Fruit fly (Drosophila melanogaster) whole organism, embryonic: ENCODE data around the gene CG11263.

Experiments used
- Bdp1 ChIP-seq: fragments of 200-800 bp; sonication (Bioruptor generic); optimal IDR thresholded peaks from 3 replicates; lab custom pipeline; 2016; ENCODE audit warnings: missing biosample characterization, missing genetic modification characterization
- CG10366 ChIP-seq: fragments of 200-800 bp; sonication (Bioruptor generic); IDR thresholded peaks from 2 replicates; pipeline ENCODE4 v1.3.6; 2022; ENCODE audit warnings: missing biosample characterization, missing genetic modification characterization
- CG11093 ChIP-seq: fragments of 200-800 bp; sonication (Bioruptor generic); IDR thresholded peaks from 3 replicates; pipeline ENCODE4 v1.3.6; 2022; ENCODE audit warnings: missing biosample characterization, missing genetic modification characterization
- CG11696 ChIP-seq: fragments of 200-800 bp; sonication (Bioruptor generic); IDR thresholded peaks from 2 replicates; pipeline ENCODE4 v1.3.6; 2022; ENCODE audit warnings: missing biosample characterization, missing genetic modification characterization
- CG1233 ChIP-seq: fragments of 200-800 bp; sonication (Bioruptor generic); optimal IDR thresholded peaks from 4 replicates; lab custom pipeline; 2018; ENCODE audit warnings: missing biosample characterization, mild to moderate bottlenecking, missing genetic modification characterization
- CG13296 ChIP-seq: fragments of 200-800 bp; sonication (Bioruptor generic); optimal IDR thresholded peaks from 3 replicates; lab custom pipeline; 2018; ENCODE audit warnings: missing biosample characterization, mild to moderate bottlenecking, missing genetic modification characterization
- CG13775 ChIP-seq: fragments of 200-800 bp; sonication (Bioruptor generic); optimal IDR thresholded peaks from 3 replicates; lab custom pipeline; 2017; ENCODE audit warnings: missing biosample characterization, mild to moderate bottlenecking, missing genetic modification characterization
- CG14014 ChIP-seq: fragments of 200-800 bp; sonication (Bioruptor generic); IDR thresholded peaks from 2 replicates; pipeline ENCODE4 v1.3.6; 2022; ENCODE audit warnings: missing biosample characterization, missing genetic modification characterization
- CG15011 ChIP-seq: fragments of 200-800 bp; sonication (Bioruptor generic); optimal IDR thresholded peaks from 3 replicates; lab custom pipeline; 2018; ENCODE audit warnings: missing biosample characterization, mild to moderate bottlenecking, missing genetic modification characterization
- CG15073 ChIP-seq: fragments of 200-800 bp; sonication (Bioruptor generic); optimal IDR thresholded peaks from 2 replicates; lab custom pipeline; 2016; ENCODE audit warnings: missing biosample characterization, missing genetic modification characterization
- CG16813 ChIP-seq: fragments of 200-800 bp; sonication (Bioruptor generic); IDR thresholded peaks from 3 replicates; pipeline ENCODE4 v1.3.6; 2022; ENCODE audit warnings: missing biosample characterization, missing genetic modification characterization; ENCODE audit not compliant: partially characterized antibody
- CG17359 ChIP-seq: fragments of 200-800 bp; sonication (Bioruptor generic); optimal IDR thresholded peaks from 3 replicates; lab custom pipeline; 2018; ENCODE audit warnings: missing biosample characterization, mild to moderate bottlenecking, missing genetic modification characterization, moderate library complexity
- CG17361 ChIP-seq: fragments of 200-800 bp; sonication (Bioruptor generic); IDR thresholded peaks from 3 replicates; pipeline ENCODE4 v1.3.6; 2022; ENCODE audit warnings: missing biosample characterization, missing genetic modification characterization
- CG17912 ChIP-seq: fragments of 200-800 bp; sonication (Bioruptor generic); optimal IDR thresholded peaks from 2 replicates; lab custom pipeline; 2018; ENCODE audit warnings: missing biosample characterization, mild to moderate bottlenecking, missing genetic modification characterization
- CG18262 ChIP-seq: fragments of 200-800 bp; optimal IDR thresholded peaks from 3 replicates; lab custom pipeline; 2019; ENCODE audit warnings: missing biosample characterization, mild to moderate bottlenecking, missing genetic modification characterization, moderate library complexity
- CG31365 ChIP-seq: fragments of 200-800 bp; sonication (Bioruptor generic); optimal IDR thresholded peaks from 2 replicates; lab custom pipeline; 2018; ENCODE audit warnings: missing biosample characterization, mild to moderate bottlenecking, missing genetic modification characterization
- CG34376 ChIP-seq: fragments of 200-800 bp; sonication (Bioruptor generic); optimal IDR thresholded peaks from 2 replicates; lab custom pipeline; 2018; ENCODE audit warnings: missing biosample characterization, mild to moderate bottlenecking, missing genetic modification characterization
- CG3838 ChIP-seq: fragments of 200-800 bp; sonication (Bioruptor generic); optimal IDR thresholded peaks from 3 replicates; lab custom pipeline; 2016; ENCODE audit warnings: missing biosample characterization, missing genetic modification characterization
- CG4617 ChIP-seq: fragments of 200-800 bp; sonication (Bioruptor generic); optimal IDR thresholded peaks from 3 replicates; lab custom pipeline; 2016; ENCODE audit warnings: missing biosample characterization, missing genetic modification characterization, borderline replicate concordance
- CG5245 ChIP-seq: fragments of 200-800 bp; sonication (Bioruptor generic); optimal IDR thresholded peaks from 3 replicates; lab custom pipeline; 2016; ENCODE audit warnings: missing biosample characterization, missing genetic modification characterization
- CG6175 ChIP-seq: fragments of 200-800 bp; sonication (Bioruptor generic); IDR thresholded peaks from 3 replicates; pipeline ENCODE4 v1.3.6; 2022; ENCODE audit warnings: missing biosample characterization, missing genetic modification characterization
- CG7928 ChIP-seq: fragments of 200-800 bp; sonication (Bioruptor generic); optimal IDR thresholded peaks from 2 replicates; lab custom pipeline; 2017; ENCODE audit warnings: missing biosample characterization, mild to moderate bottlenecking, missing genetic modification characterization
- CG8388 ChIP-seq: fragments of 200-800 bp; sonication (Bioruptor generic); optimal IDR thresholded peaks from 2 replicates; lab custom pipeline; 2019; ENCODE audit warnings: missing biosample characterization, mild to moderate bottlenecking, missing genetic modification characterization, moderate library complexity
- CG9797 ChIP-seq: fragments of 200-800 bp; sonication (Bioruptor generic); optimal IDR thresholded peaks from 3 replicates; lab custom pipeline; 2018; ENCODE audit warnings: missing biosample characterization, mild to moderate bottlenecking, missing genetic modification characterization
- Ets65A ChIP-seq: fragments of 200-800 bp; sonication (Bioruptor generic); peaks from one replicate; lab custom pipeline; 2016; ENCODE audit warnings: missing biosample characterization, missing genetic modification characterization
- Ets97D ChIP-seq: fragments of 200-800 bp; sonication (Bioruptor generic); optimal IDR thresholded peaks from 3 replicates; lab custom pipeline; 2016; ENCODE audit warnings: missing biosample characterization, missing genetic modification characterization
- Hmx ChIP-seq: fragments of 200-800 bp; sonication (Bioruptor generic); optimal IDR thresholded peaks from 2 replicates; lab custom pipeline; 2016; ENCODE audit warnings: missing biosample characterization, missing genetic modification characterization
- Lpt ChIP-seq: fragments of >200 bp; optimal IDR thresholded peaks from 2 replicates; lab custom pipeline; 2018; ENCODE audit warnings: missing biosample characterization, missing genetic modification characterization
- Neu2 ChIP-seq: fragments of 200-800 bp; sonication (Bioruptor generic); optimal IDR thresholded peaks from 3 replicates; lab custom pipeline; 2016; ENCODE audit warnings: missing biosample characterization, missing genetic modification characterization, borderline replicate concordance
- Six4 ChIP-seq: fragments of 200-800 bp; sonication (Bioruptor generic); optimal IDR thresholded peaks from 2 replicates; lab custom pipeline; 2016; ENCODE audit warnings: missing biosample characterization, missing genetic modification characterization
- TFAM ChIP-seq: fragments of 200-800 bp; sonication (Bioruptor generic); optimal IDR thresholded peaks from 2 replicates; lab custom pipeline; 2017; ENCODE audit warnings: missing biosample characterization, missing genetic modification characterization, inconsistent platforms
- YL-1 ChIP-seq: fragments of 200-800 bp; sonication (Bioruptor generic); optimal IDR thresholded peaks from 3 replicates; lab custom pipeline; 2017; ENCODE audit warnings: missing biosample characterization, mild to moderate bottlenecking, missing genetic modification characterization
- ac ChIP-seq: fragments of 200-800 bp; sonication (Bioruptor generic); optimal IDR thresholded peaks from 3 replicates; lab custom pipeline; 2017; ENCODE audit warnings: missing biosample characterization, mild to moderate bottlenecking, missing genetic modification characterization
- bcd ChIP-seq: fragments of 200-800 bp; sonication (Bioruptor generic); optimal IDR thresholded peaks from 2 replicates; lab custom pipeline; 2017; ENCODE audit warnings: missing biosample characterization, mild to moderate bottlenecking, missing genetic modification characterization
- ci ChIP-seq: fragments of 200-800 bp; sonication (Bioruptor generic); IDR thresholded peaks from 3 replicates; pipeline ENCODE4 v1.3.6; 2022; ENCODE audit warnings: missing biosample characterization, missing genetic modification characterization
- dan ChIP-seq: fragments of 200-800 bp; sonication (Bioruptor generic); IDR thresholded peaks from 2 replicates; pipeline ENCODE4 v1.3.6; 2022; ENCODE audit warnings: missing biosample characterization, missing genetic modification characterization
- danr ChIP-seq: fragments of 200-800 bp; sonication (Bioruptor generic); IDR thresholded peaks from 2 replicates; pipeline ENCODE4 v1.3.6; 2022; ENCODE audit warnings: missing biosample characterization, missing genetic modification characterization
- emc ChIP-seq: fragments of 200-800 bp; sonication (Bioruptor generic); optimal IDR thresholded peaks from 2 replicates; lab custom pipeline; 2016; ENCODE audit warnings: missing biosample characterization, missing genetic modification characterization
- hkb ChIP-seq, 2 experiments: fragments of 200-800 bp in 1 of 2; fragments of >200 bp in 1 of 2; sonication (Bioruptor generic) in 1 of 2; IDR thresholded peaks in 1 of 2; optimal IDR thresholded peaks in 1 of 2; 2 replicates each; pipeline versions ENCODE4 v1.3.6 to Lab custom; 2017 to 2022; ENCODE audit warnings: missing biosample characterization in 1 of 2, missing genetic modification characterization in 1 of 2
- pb ChIP-seq: fragments of 200-800 bp; sonication (Bioruptor generic); optimal IDR thresholded peaks from 3 replicates; lab custom pipeline; 2016; ENCODE audit warnings: missing biosample characterization, missing genetic modification characterization
- phol ChIP-seq: fragments of 200-800 bp; sonication (Bioruptor generic); optimal IDR thresholded peaks from 3 replicates; lab custom pipeline; 2018; ENCODE audit warnings: missing biosample characterization, mild to moderate bottlenecking, missing genetic modification characterization, moderate library complexity
- sc ChIP-seq, 3 experiments: fragments of >200 bp in 2 of 3; fragments of 200-800 bp in 1 of 3; sonication (Bioruptor generic) in 1 of 3; optimal IDR thresholded peaks; 2 replicates in 2 of 3; 3 replicates in 1 of 3; lab custom pipeline; 2017; ENCODE audit warnings: mild to moderate bottlenecking in 1 of 3, missing biosample characterization in 1 of 3, missing genetic modification characterization in 1 of 3, missing genetic modification reagents in 1 of 3
- schlank ChIP-seq: fragments of 200-800 bp; sonication (Bioruptor generic); optimal IDR thresholded peaks from 2 replicates; lab custom pipeline; 2018; ENCODE audit warnings: missing biosample characterization, mild to moderate bottlenecking, missing genetic modification characterization
- sr ChIP-seq: fragments of 200-800 bp; sonication (Bioruptor generic); IDR thresholded peaks from 3 replicates; pipeline ENCODE4 v1.3.6; 2022; ENCODE audit warnings: missing biosample characterization, missing genetic modification characterization
- sug ChIP-seq: fragments of 200-800 bp; optimal IDR thresholded peaks from 2 replicates; lab custom pipeline; 2019; ENCODE audit warnings: missing biosample characterization, mild to moderate bottlenecking, missing genetic modification characterization, moderate library complexity
- vfl ChIP-seq: fragments of 200-800 bp; sonication (Bioruptor generic); optimal IDR thresholded peaks from 2 replicates; lab custom pipeline; 2016; ENCODE audit warnings: missing biosample characterization, missing genetic modification characterization
- vnd ChIP-seq: fragments of 200-800 bp; sonication (Bioruptor generic); IDR thresholded peaks from 3 replicates; pipeline ENCODE4 v1.3.6; 2022; ENCODE audit warnings: missing biosample characterization, missing genetic modification characterization; ENCODE audit not compliant: partially characterized antibody
- wor ChIP-seq: fragments of 200-800 bp; sonication (Bioruptor generic); IDR thresholded peaks from 2 replicates; pipeline ENCODE4 v1.3.6; 2022; ENCODE audit warnings: missing biosample characterization, missing genetic modification characterization
- z ChIP-seq: fragments of 200-800 bp; sonication (Bioruptor generic); IDR thresholded peaks from 3 replicates; pipeline ENCODE4 v1.3.6; 2022; ENCODE audit warnings: missing biosample characterization, missing genetic modification characterization

Gene CG11263

dm6 chr3L:13022854-13023560, 16.4 kb downstream of the CG11263 start, which contains the start of gene RpS12 (continued):
- no peak for TF ChIP-seq hkb (optimal IDR thresholded peaks at IDR 0.05; lab: Kevin White, UChicago)
- TF ChIP-seq hkb (GFP tag; IDR thresholded peaks at IDR 0.05; lab: Robert Waterston, UW), result peak; percentile 76
- peak; percentile 21 for TF ChIP-seq Neu2
- no peak for TF ChIP-seq CG9797
- peak; percentile 77 for TF ChIP-seq CG1233 (GFP tag; lab: Kevin White, UChicago)
- TF ChIP-seq CG15011 (GFP tag; lab: Kevin White, UChicago), result peak; percentile 56
- peak; percentile 70 for TF ChIP-seq CG17361
- TF ChIP-seq bcd (GFP tag; lab: Kevin White, UChicago), result peak; percentile 86
- TF ChIP-seq TFAM (GFP tag; lab: Kevin White, UChicago), result peak; percentile 27
- peak; percentile 87 for TF ChIP-seq CG13296 (GFP tag; lab: Kevin White, UChicago)
- peak; percentile 88 for TF ChIP-seq CG34376 (GFP tag; lab: Kevin White, UChicago)
- peak; percentile 84 for TF ChIP-seq schlank (tag; lab: Kevin White, UChicago)
- TF ChIP-seq z, result no peak
- TF ChIP-seq CG17912, result peak; percentile 82
- TF ChIP-seq CG17359 (tag; lab: Kevin White, UChicago), result peak; percentile 68
- peak; percentile 58 for TF ChIP-seq Bdp1
- no peak for TF ChIP-seq CG11093
- TF ChIP-seq ci, result peak; percentile 95
- peak; percentile 79 for TF ChIP-seq CG31365 (tag; lab: Kevin White, UChicago)
- TF ChIP-seq Lpt (GFP tag; lab: Kevin White, UChicago), result no peak
- peak; percentile 88 for TF ChIP-seq phol
- TF ChIP-seq vfl, result peak; percentile 71
- peak; percentile 77 for TF ChIP-seq vnd
- TF ChIP-seq CG6175, result peak; percentile 62; the same call in 2 of the 3 replicates
- TF ChIP-seq CG15073 (GFP tag; lab: Kevin White, UChicago), result no peak
- peak; percentile 30 for TF ChIP-seq Six4 (GFP tag; lab: Kevin White, UChicago)
- TF ChIP-seq CG10366 (GFP tag; lab: Robert Waterston, UW), result peak; percentile 78
- no peak for TF ChIP-seq Hmx (GFP tag; lab: Kevin White, UChicago)
- TF ChIP-seq wor, result peak; percentile 37
- TF ChIP-seq CG4617, result peak; percentile 48
- peak; percentile 49 for TF ChIP-seq CG3838 (GFP tag; lab: Kevin White, UChicago)
- TF ChIP-seq ac (GFP tag; lab: Kevin White, UChicago), result peak; percentile 50
- peak; percentile 27 for TF ChIP-seq CG5245 (GFP tag; lab: Kevin White, UChicago)
- TF ChIP-seq Ets65A, result peak; percentile 99
- TF ChIP-seq CG14014 (GFP tag; lab: Robert Waterston, UW), result peak; percentile 79
- peak; percentile 86 for TF ChIP-seq YL-1
- TF ChIP-seq CG13775 (GFP tag; lab: Kevin White, UChicago), result peak; percentile 82
- TF ChIP-seq CG18262 (tag; lab: Kevin White, UChicago), result peak; percentile 41
- no peak for TF ChIP-seq danr (GFP tag; lab: Robert Waterston, UW)
- TF ChIP-seq pb (GFP tag; lab: Kevin White, UChicago), result peak; percentile 72
- TF ChIP-seq sug (tag; lab: Kevin White, UChicago), result peak; percentile 53
- TF ChIP-seq CG8388, result peak; percentile 33
- TF ChIP-seq sr (GFP tag; lab: Robert Waterston, UW), result peak; percentile 79
- TF ChIP-seq emc, result peak; percentile 76
- TF ChIP-seq CG16813 (GFP tag; lab: Robert Waterston, UW), result peak; percentile 91
- TF ChIP-seq sc (optimal IDR thresholded peaks at IDR 0.05; lab: Kevin White, UChicago), result no peak
- TF ChIP-seq sc (GFP tag; optimal IDR thresholded peaks at IDR 0.05; lab: Kevin White, UChicago), result peak; percentile 43
- TF ChIP-seq CG11696 (GFP tag; lab: Robert Waterston, UW), result no peak
- TF ChIP-seq CG7928 (GFP tag; lab: Kevin White, UChicago), result peak; percentile 51
- TF ChIP-seq dan, result no peak
- TF ChIP-seq Ets97D, result peak; percentile 99
